Fruit fly (Drosophila melanogaster) whole organism, pupa: ENCODE measurements around the gene Ube3a.
A peak's percentile ranks its signal among the peaks of the same experiment; 100 is the strongest.

Experiments
- CG10348 ChIP-seq: fragments of 200-800 bp; sonication (Bioruptor generic); IDR thresholded peaks from 2 replicates; pipeline ENCODE4 v1.3.6; 2022; ENCODE audit warnings: missing biosample characterization, missing genetic modification characterization
- CG12605 ChIP-seq: fragments of 200-800 bp; sonication (Bioruptor generic); IDR thresholded peaks from 2 replicates; pipeline ENCODE4 v1.3.6; 2022; ENCODE audit warnings: missing biosample characterization, missing genetic modification characterization
- CG13204 ChIP-seq: fragments of 200-800 bp; sonication (Bioruptor generic); optimal IDR thresholded peaks from 2 replicates; lab custom pipeline; 2018; ENCODE audit warnings: missing biosample characterization, mild to moderate bottlenecking, missing genetic modification characterization, moderate library complexity
- CG14655 ChIP-seq: fragments of 200-800 bp; sonication (Bioruptor generic); optimal IDR thresholded peaks from 3 replicates; lab custom pipeline; 2017; ENCODE audit warnings: mild to moderate bottlenecking, missing biosample characterization, missing genetic modification reagents, missing genetic modification characterization
- CG15710 ChIP-seq: fragments of 200-800 bp; sonication (Bioruptor generic); optimal IDR thresholded peaks from 2 replicates; lab custom pipeline; 2018; ENCODE audit warnings: missing biosample characterization, mild to moderate bottlenecking, missing genetic modification characterization, moderate library complexity
- CG17806 ChIP-seq: fragments of 200-800 bp; sonication (Bioruptor generic); optimal IDR thresholded peaks from 2 replicates; lab custom pipeline; 2018; ENCODE audit warnings: missing biosample characterization, mild to moderate bottlenecking, missing genetic modification characterization, moderate library complexity
- CG32121 ChIP-seq: fragments of 200-800 bp; sonication (Bioruptor generic); IDR thresholded peaks from 2 replicates; pipeline ENCODE4 v1.3.6; 2022; ENCODE audit warnings: missing biosample characterization, missing genetic modification characterization
- CG34367 ChIP-seq: fragments of 200-800 bp; sonication (Bioruptor generic); optimal IDR thresholded peaks from 2 replicates; lab custom pipeline; 2018; ENCODE audit warnings: missing biosample characterization, mild to moderate bottlenecking, missing genetic modification characterization
- CG4496 ChIP-seq: fragments of 200-800 bp; sonication (Bioruptor generic); IDR thresholded peaks from 3 replicates; pipeline ENCODE4 v1.3.6; 2022; ENCODE audit warnings: missing biosample characterization, missing genetic modification characterization
- CG8159 ChIP-seq: fragments of 200-800 bp; sonication (Bioruptor generic); optimal IDR thresholded peaks from 3 replicates; lab custom pipeline; 2018; ENCODE audit warnings: missing biosample characterization, mild to moderate bottlenecking, missing genetic modification characterization, moderate library complexity
- CG8301 ChIP-seq: fragments of 200-800 bp; sonication (Bioruptor generic); optimal IDR thresholded peaks from 2 replicates; lab custom pipeline; 2018; ENCODE audit warnings: missing biosample characterization, mild to moderate bottlenecking, missing genetic modification characterization
- CG9948 ChIP-seq: fragments of 200-800 bp; sonication (Bioruptor generic); optimal IDR thresholded peaks from 2 replicates; lab custom pipeline; 2018; ENCODE audit warnings: missing biosample characterization, mild to moderate bottlenecking, missing genetic modification characterization, moderate library complexity
- D1 ChIP-seq: fragments of 200-800 bp; sonication (Bioruptor generic); optimal IDR thresholded peaks from 2 replicates; lab custom pipeline; 2018; ENCODE audit warnings: missing biosample characterization, mild to moderate bottlenecking, missing genetic modification characterization, moderate library complexity
- EcR ChIP-seq: fragments of 200-800 bp; sonication (Bioruptor generic); optimal IDR thresholded peaks from 3 replicates; lab custom pipeline; 2019; ENCODE audit warnings: missing biosample characterization, missing genetic modification characterization, mild to moderate bottlenecking, moderate library complexity, missing genetic modification reagents
- Ets98B ChIP-seq: fragments of 200-800 bp; sonication (Bioruptor generic); IDR thresholded peaks from 2 replicates; pipeline ENCODE4 v1.3.6; 2022; ENCODE audit warnings: missing biosample characterization, missing genetic modification characterization
- Pif1A ChIP-seq: fragments of 200-800 bp; sonication (Bioruptor generic); optimal IDR thresholded peaks from 3 replicates; lab custom pipeline; 2016; ENCODE audit warnings: missing biosample characterization, missing genetic modification characterization
- Pif1B ChIP-seq: fragments of 200-800 bp; sonication (Bioruptor generic); optimal IDR thresholded peaks from 3 replicates; lab custom pipeline; 2016; ENCODE audit warnings: missing biosample characterization, missing genetic modification characterization
- Snoo ChIP-seq: fragments of 200-800 bp; sonication (Bioruptor generic); optimal IDR thresholded peaks from 3 replicates; lab custom pipeline; 2017; ENCODE audit warnings: missing biosample characterization, mild to moderate bottlenecking, missing genetic modification characterization, inconsistent platforms
- fd96Ca ChIP-seq: fragments of 200-800 bp; sonication (Bioruptor generic); IDR thresholded peaks from 3 replicates; pipeline ENCODE4 v1.3.6; 2022; ENCODE audit warnings: missing biosample characterization, missing genetic modification characterization
- gl ChIP-seq: fragments of 200-800 bp; sonication (Bioruptor generic); optimal IDR thresholded peaks from 2 replicates; lab custom pipeline; 2018; ENCODE audit warnings: missing biosample characterization, mild to moderate bottlenecking, missing genetic modification characterization
- rn ChIP-seq: fragments of 200-800 bp; sonication (Bioruptor generic); IDR thresholded peaks from 2 replicates; pipeline ENCODE4 v1.3.6; 2022; ENCODE audit warnings: missing biosample characterization, missing genetic modification characterization

The Ube3a gene

dm6 chr3L:11237127-11237759 is 26.9 kb upstream of the Ube3a start:
- TF ChIP-seq Ets98B (GFP tag; lab: Robert Waterston, UW) (no peak), CG4496 (no peak), CG8159 (no peak), CG10348 (no peak), CG34367 (no peak), rn (GFP tag; lab: Robert Waterston, UW) (no peak), gl (no peak), fd96Ca (GFP tag; lab: Robert Waterston, UW) (no peak), Pif1A (GFP tag; lab: Kevin White, UChicago) (no peak), CG9948 (tag; lab: Kevin White, UChicago) (no peak), EcR (GFP tag; lab: Kevin White, UChicago) (no peak), CG13204 (GFP tag; lab: Kevin White, UChicago) (no peak), CG12605 (GFP tag; lab: Robert Waterston, UW) (no peak), CG32121 (GFP tag; lab: Robert Waterston, UW) (no peak), CG14655 (GFP tag; lab: Kevin White, UChicago) (no peak), Snoo (tag; lab: Kevin White, UChicago) (no peak), CG15710 (no peak), CG8301 (tag; lab: Kevin White, UChicago) (no peak)

- TF ChIP-seq CG9948 (tag; lab: Kevin White, UChicago) (no peak), CG13204 (GFP tag; lab: Kevin White, UChicago) (no peak), CG34367 (no peak), Ets98B (GFP tag; lab: Robert Waterston, UW) (no peak), Pif1A (GFP tag; lab: Kevin White, UChicago) (no peak), Snoo (tag; lab: Kevin White, UChicago) (no peak), CG32121 (GFP tag; lab: Robert Waterston, UW) (no peak), D1 (tag; lab: Kevin White, UChicago) (no peak), CG12605 (GFP tag; lab: Robert Waterston, UW) (no peak), fd96Ca (GFP tag; lab: Robert Waterston, UW) (no peak), CG14655 (GFP tag; lab: Kevin White, UChicago) (no peak), Pif1B (GFP tag; lab: Kevin White, UChicago) (no peak)
- TF ChIP-seq, all 21 proteins: peak for 0
Measured at dm6 chr3L:11236118-11236517, 25.7 kb upstream of the Ube3a start, which contains the start of gene Ir68a. Ir68a (minus strand) TSS chr3L:11236218.

DNA sequence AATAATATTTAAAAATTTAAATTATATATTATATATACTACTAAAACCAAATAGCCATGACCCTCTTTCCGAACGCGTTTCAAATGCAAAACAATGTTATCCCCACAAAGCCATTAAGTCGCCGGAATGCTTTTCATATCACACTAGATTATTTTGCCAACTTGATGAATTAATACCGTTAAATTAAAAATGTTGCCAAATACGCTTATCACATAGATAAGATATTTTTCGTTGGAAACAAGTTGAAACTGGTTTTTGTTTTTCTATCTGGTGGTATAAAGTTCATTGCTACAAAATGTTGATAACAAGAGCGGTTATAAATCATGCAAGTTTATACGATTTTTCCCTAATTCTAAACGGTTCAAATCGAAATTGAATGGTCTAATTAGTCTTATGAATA is 23.2 kb upstream of the Ube3a start:
- TF ChIP-seq CG15710: no peak
- TF ChIP-seq CG34367: no peak
- TF ChIP-seq CG9948 (tag; lab: Kevin White, UChicago): no peak
- no peak for TF ChIP-seq fd96Ca (GFP tag; lab: Robert Waterston, UW)
- no peak for TF ChIP-seq Ets98B (GFP tag; lab: Robert Waterston, UW)
- no peak for TF ChIP-seq Snoo (tag; lab: Kevin White, UChicago)
- TF ChIP-seq CG32121 (GFP tag; lab: Robert Waterston, UW): no peak
- TF ChIP-seq CG14655 (GFP tag; lab: Kevin White, UChicago): no peak

DNA sequence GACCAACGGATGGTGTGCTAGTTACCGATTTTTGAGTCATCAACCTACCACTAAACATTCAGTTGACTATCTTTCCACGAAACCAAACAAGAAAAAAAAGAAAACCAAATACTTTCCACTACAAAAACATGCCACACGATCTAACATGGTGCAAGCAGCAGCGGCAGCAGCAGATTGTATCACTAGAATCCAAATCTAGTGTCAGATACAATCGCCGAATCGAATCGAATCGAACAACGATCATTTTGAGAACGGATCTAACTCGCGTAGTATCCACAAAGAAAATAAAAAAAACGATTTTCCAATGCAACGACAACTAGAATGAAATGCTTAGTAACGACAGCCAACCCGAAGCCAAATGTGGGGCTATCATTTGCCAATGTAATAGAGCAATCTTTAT is 17.3 kb upstream of the Ube3a start:
- TF ChIP-seq Ets98B (GFP tag; lab: Robert Waterston, UW) (no peak), CG15710 (no peak), CG4496 (no peak), CG14655 (GFP tag; lab: Kevin White, UChicago) (no peak), Snoo (tag; lab: Kevin White, UChicago) (no peak), gl (no peak), CG13204 (GFP tag; lab: Kevin White, UChicago) (no peak)

DNA sequence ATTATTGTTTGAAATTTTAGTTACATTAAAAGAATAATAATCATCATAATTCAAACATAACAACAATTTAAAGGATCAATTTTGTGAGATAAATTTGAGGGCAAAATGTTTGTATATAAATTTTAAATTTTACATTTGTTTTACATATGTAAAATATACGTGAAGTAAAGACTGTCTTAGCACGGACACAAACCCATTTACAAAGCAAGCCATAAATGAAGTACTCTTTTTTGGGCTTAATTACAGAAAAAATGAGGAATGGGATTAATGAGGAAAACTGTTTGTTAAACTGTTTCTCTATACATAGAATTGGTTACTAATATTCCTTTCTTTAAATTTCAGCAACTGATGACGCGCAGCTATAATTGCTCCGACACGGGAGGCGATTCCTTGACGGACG is 14.3 kb upstream of the Ube3a start:
- TF ChIP-seq Ets98B (GFP tag; lab: Robert Waterston, UW) (no peak), CG4496 (no peak), CG14655 (GFP tag; lab: Kevin White, UChicago) (no peak), CG34367 (no peak), gl (no peak), CG12605 (GFP tag; lab: Robert Waterston, UW) (no peak), D1 (tag; lab: Kevin White, UChicago) (no peak), fd96Ca (GFP tag; lab: Robert Waterston, UW) (no peak), CG8301 (tag; lab: Kevin White, UChicago) (no peak), Pif1A (GFP tag; lab: Kevin White, UChicago) (no peak)

DNA sequence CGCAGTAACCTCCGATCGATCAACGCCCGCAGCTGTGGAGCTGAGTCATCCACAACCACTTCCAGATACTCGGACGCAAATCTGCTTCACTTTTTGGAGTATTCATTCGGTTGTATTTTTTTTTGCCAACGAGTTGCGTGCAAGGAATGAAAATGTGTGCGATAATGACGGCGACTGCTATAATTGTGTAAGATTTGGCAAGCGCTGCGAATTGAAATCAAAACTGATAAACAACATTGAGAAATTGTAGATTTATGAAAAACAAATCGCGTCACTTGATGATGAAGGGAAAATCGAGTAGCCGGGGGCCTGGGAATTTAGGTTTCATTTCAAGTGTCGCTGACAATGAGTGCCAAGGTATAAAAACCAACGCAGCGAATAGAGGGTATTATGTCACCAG is 8.5 kb upstream of the Ube3a start:
- no peak for TF ChIP-seq CG34367
- no peak for TF ChIP-seq CG32121 (GFP tag; lab: Robert Waterston, UW)
- no peak for TF ChIP-seq EcR (GFP tag; lab: Kevin White, UChicago)
- TF ChIP-seq CG14655 (GFP tag; lab: Kevin White, UChicago): no peak
- no peak for TF ChIP-seq rn (GFP tag; lab: Robert Waterston, UW)
- TF ChIP-seq CG10348: no peak
- TF ChIP-seq D1 (tag; lab: Kevin White, UChicago): no peak
- no peak for TF ChIP-seq CG9948 (tag; lab: Kevin White, UChicago)
- no peak for TF ChIP-seq Ets98B (GFP tag; lab: Robert Waterston, UW)

DNA sequence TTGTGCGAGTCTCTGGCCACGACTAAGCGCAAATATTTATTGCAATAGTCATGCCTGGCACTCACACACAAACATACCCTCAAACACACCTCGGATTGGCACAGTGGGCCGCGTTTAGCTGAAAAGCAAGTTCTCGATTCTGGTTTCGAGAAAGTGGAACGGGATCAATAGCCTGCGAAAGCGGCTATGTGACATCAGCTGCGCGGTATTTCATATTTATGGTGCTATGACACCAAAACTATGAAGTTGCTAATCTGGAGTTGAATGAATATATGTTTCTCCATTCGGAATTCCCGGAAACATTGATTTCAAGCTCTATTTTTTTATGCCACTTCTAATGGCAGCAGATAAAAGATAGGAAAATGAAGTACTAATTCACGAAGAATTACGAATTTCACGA is 7.5 kb upstream of the Ube3a start:
- TF ChIP-seq CG17806 (tag; lab: Kevin White, UChicago): no peak
- peak; percentile 18; the same call in 1 of the 2 replicates for TF ChIP-seq Ets98B (GFP tag; lab: Robert Waterston, UW)
- peak; percentile 69; the same call in 2 of the 3 replicates for TF ChIP-seq CG4496
- peak; percentile 62; the same call in 1 of the 3 replicates for TF ChIP-seq fd96Ca (GFP tag; lab: Robert Waterston, UW)
- TF ChIP-seq CG9948 (tag; lab: Kevin White, UChicago): no peak
- no peak for TF ChIP-seq CG13204 (GFP tag; lab: Kevin White, UChicago)
- peak; percentile 14 for TF ChIP-seq EcR (GFP tag; lab: Kevin White, UChicago)
- TF ChIP-seq Pif1A (GFP tag; lab: Kevin White, UChicago): no peak
- no peak for TF ChIP-seq CG14655 (GFP tag; lab: Kevin White, UChicago)
- TF ChIP-seq Snoo (tag; lab: Kevin White, UChicago): no peak
- TF ChIP-seq Pif1B (GFP tag; lab: Kevin White, UChicago): no peak
- TF ChIP-seq CG12605 (GFP tag; lab: Robert Waterston, UW): no peak
- TF ChIP-seq D1 (tag; lab: Kevin White, UChicago): no peak
